Worm (Caenorhabditis elegans) whole organism, L4/young adult: ENCODE results near the gene srsx-13.

Experiments used
- W03F9.2 ChIP-seq: fragments of 150-350 bp; optimal IDR thresholded peaks from 2 replicates; lab custom pipeline; 2014; ENCODE audit warnings: missing biosample characterization, missing genetic modification characterization
- dao-5 ChIP-seq: sonication (generic microtip); optimal IDR thresholded peaks from 2 replicates; lab custom pipeline; 2016; ENCODE audit warnings: missing genotype, missing genetic modification characterization, moderate library complexity, missing compliant biosample characterization
- him-1 ChIP-seq: sonication (generic microtip); optimal IDR thresholded peaks from 2 replicates; lab custom pipeline; 2016; ENCODE audit warnings: missing genotype, missing genetic modification reagents, missing genetic modification characterization, missing compliant biosample characterization

- TF ChIP-seq dao-5 (tag; lab: Kevin White, UChicago) (no peak), W03F9.2 (tag; lab: Kevin White, UChicago) (no peak), him-1 (tag; lab: Kevin White, UChicago) (no peak)
These were observed 7.9 kb downstream of the srsx-13 start, which contains the start of gene F26G5.1 for ce11 chrV:4975140-4975539.
